Worm (Caenorhabditis elegans): ENCODE measurements around the gene F13H10.8.

DNA sequence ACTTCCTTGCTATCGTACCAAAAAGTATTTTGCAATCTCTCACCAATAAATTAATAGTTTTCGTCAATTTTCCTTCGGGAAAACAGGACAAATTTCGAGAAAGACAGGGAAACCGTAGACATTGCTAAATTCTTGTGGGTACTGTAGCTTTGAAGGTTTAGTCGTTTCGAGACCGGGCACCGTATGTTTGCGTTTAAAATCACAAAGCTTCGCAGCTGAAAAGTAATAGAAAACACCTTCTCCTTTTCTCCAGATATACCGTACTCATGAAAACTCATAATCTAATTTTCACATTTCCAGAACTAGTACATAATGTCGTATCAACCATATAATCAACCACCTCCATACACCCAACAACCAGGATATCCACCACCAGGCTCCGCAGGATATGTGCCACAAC is 11.3 kb upstream of the F13H10.8 start, which contains the start of gene F13H10.6:
- TF ChIP-seq snpc-4 (tag; optimal IDR thresholded peaks at IDR 0.05) (no peak), nhr-76 (tag; optimal IDR thresholded peaks at IDR 0.05) (no peak), zag-1 (tag; optimal IDR thresholded peaks at IDR 0.05) (no peak), ceh-9 (tag; optimal IDR thresholded peaks at IDR 0.05) (no peak), nhr-25 (tag; optimal IDR thresholded peaks at IDR 0.05) (no peak), jun-1 (tag; optimal IDR thresholded peaks at IDR 0.05) (no peak), pha-4 (tag; optimal IDR thresholded peaks at IDR 0.05) (no peak), aly-2 (tag; optimal IDR thresholded peaks at IDR 0.05) (no peak), fos-1 (tag; optimal IDR thresholded peaks at IDR 0.05) (no peak), tbx-2 (tag; optimal IDR thresholded peaks at IDR 0.05) (no peak), ceh-82 (tag; optimal IDR thresholded peaks at IDR 0.05) (no peak), unc-62 (GFP tag; optimal IDR thresholded peaks at IDR 0.05) (no peak), elt-1 (tag; optimal IDR thresholded peaks at IDR 0.05) (no peak)
